Worm (Caenorhabditis elegans) whole organism, L4 larva: ENCODE measurements around the gene W10G11.19.
A peak's percentile ranks its signal among the peaks of the same experiment; 100 is the strongest.
"Not testable (repeated sequence)": the region's sequence is repeated elsewhere in the genome, so short reads cannot be mapped to it uniquely, and the experiment has no call there.

Experiments
- D1046.2 ChIP-seq: fragments of 200-800 bp; sonication (Bioruptor generic); IDR thresholded peaks from 2 replicates; pipeline ENCODE4 v1.3.6; 2022; ENCODE audit warnings: missing genetic modification characterization, missing compliant biosample characterization
- T26A8.4 ChIP-seq: fragments of 200-800 bp; sonication (Bioruptor generic); IDR thresholded peaks from 2 replicates; pipeline ENCODE4 v1.3.6; 2022; ENCODE audit warnings: missing genetic modification characterization, missing compliant biosample characterization
- ZK337.2 ChIP-seq: fragments of 200-800 bp; sonication (Bioruptor generic); IDR thresholded peaks from 2 replicates; pipeline ENCODE4 v1.3.6; 2022; ENCODE audit warnings: missing genetic modification reagents, missing genetic modification characterization, missing compliant biosample characterization
- ZK546.5 ChIP-seq, 2 experiments: sonication (generic microtip); optimal IDR thresholded peaks; 2 replicates each; lab custom pipeline; 2017; ENCODE audit warnings: missing biosample characterization in 2 of 2, missing genetic modification characterization in 2 of 2
- aly-2 ChIP-seq: sonication (generic microtip); optimal IDR thresholded peaks from 2 replicates; lab custom pipeline; 2018; ENCODE audit warnings: missing biosample characterization, missing genetic modification characterization
- ceh-20 ChIP-seq: fragments of 200-800 bp; sonication (Bioruptor generic); IDR thresholded peaks from 2 replicates; pipeline ENCODE4 v1.3.6; 2022; ENCODE audit warnings: missing genetic modification reagents, missing genetic modification characterization, missing compliant biosample characterization
- ceh-28 ChIP-seq: fragments of 150-350 bp; optimal IDR thresholded peaks from 2 replicates; lab custom pipeline; 2014; ENCODE audit warnings: missing biosample characterization, missing genetic modification reagents, missing genetic modification characterization
- ces-1 ChIP-seq: fragments of 150-350 bp; sonication (generic microtip); optimal IDR thresholded peaks from 4 replicates; lab custom pipeline; 2014; ENCODE audit warnings: missing biosample characterization, missing genetic modification reagents, missing genetic modification characterization
- daf-16 ChIP-seq, 3 experiments: sonication (generic microtip); optimal IDR thresholded peaks; 2 replicates each; lab custom pipeline; 2016 to 2017; ENCODE audit warnings: missing genetic modification characterization in 3 of 3, missing genetic modification reagents in 3 of 3, mild to moderate bottlenecking in 2 of 3, missing compliant biosample characterization in 2 of 3, missing biosample characterization in 1 of 3, moderate library complexity in 1 of 3
- daf-19 ChIP-seq: fragments of 200-800 bp; sonication (Bioruptor generic); conservative IDR thresholded peaks from 2 replicates; pipeline ENCODE4 v1.3.6; 2022; ENCODE audit warnings: missing genetic modification characterization, missing compliant biosample characterization
- daf-8 ChIP-seq: fragments of 200-800 bp; sonication (Bioruptor generic); IDR thresholded peaks from 2 replicates; pipeline ENCODE4 v1.3.6; 2022; ENCODE audit warnings: missing genetic modification characterization, missing compliant biosample characterization
- dmd-9 ChIP-seq: fragments of 200-800 bp; sonication (Bioruptor generic); IDR thresholded peaks from 2 replicates; pipeline ENCODE4 v1.3.6; 2022; ENCODE audit warnings: missing genetic modification reagents, missing genetic modification characterization, missing compliant biosample characterization
- duxl-1 ChIP-seq: sonication (generic microtip); optimal IDR thresholded peaks from 2 replicates; lab custom pipeline; 2016; ENCODE audit warnings: mild to moderate bottlenecking, missing genetic modification characterization, moderate library complexity, missing compliant biosample characterization; ENCODE audit not compliant: poor library complexity
- dve-1 ChIP-seq: sonication (generic microtip); optimal IDR thresholded peaks from 2 replicates; lab custom pipeline; 2017; ENCODE audit warnings: antibody characterized with exemption, mild to moderate bottlenecking, missing genetic modification characterization, missing compliant biosample characterization; ENCODE audit not compliant: insufficient read depth
- egl-27 ChIP-seq: sonication (generic microtip); optimal IDR thresholded peaks from 3 replicates; lab custom pipeline; 2017; ENCODE audit warnings: missing biosample characterization, missing genetic modification reagents, missing genetic modification characterization
- egl-43 ChIP-seq: fragments of 200-800 bp; sonication (Bioruptor generic); IDR thresholded peaks from 2 replicates; pipeline ENCODE4 v1.3.6; 2022; ENCODE audit warnings: missing genetic modification reagents, missing genetic modification characterization, missing compliant biosample characterization
- hlh-11 ChIP-seq: fragments of 200-800 bp; sonication (Bioruptor generic); optimal IDR thresholded peaks from 2 replicates; lab custom pipeline; 2018; ENCODE audit warnings: mild to moderate bottlenecking, missing genetic modification characterization, missing compliant biosample characterization
- hlh-30 ChIP-seq: sonication (generic microtip); optimal IDR thresholded peaks from 2 replicates; lab custom pipeline; 2017; ENCODE audit warnings: antibody characterized with exemption, mild to moderate bottlenecking, missing genetic modification characterization, missing compliant biosample characterization; ENCODE audit not compliant: insufficient read depth
- jun-1 ChIP-seq: fragments of 150-350 bp; optimal IDR thresholded peaks from 2 replicates; lab custom pipeline; 2014; ENCODE audit warnings: missing biosample characterization, missing genetic modification reagents, missing genetic modification characterization
- lin-38 ChIP-seq: fragments of 200-800 bp; sonication (Bioruptor generic); IDR thresholded peaks from 2 replicates; pipeline ENCODE4 v1.3.6; 2022; ENCODE audit warnings: missing genetic modification reagents, missing genetic modification characterization, missing compliant biosample characterization
- lsy-2 ChIP-seq, 2 experiments: fragments of 150-350 bp in 1 of 2; sonication (generic microtip) in 1 of 2; optimal IDR thresholded peaks; 2 replicates each; lab custom pipeline; 2014 to 2017; ENCODE audit warnings: missing biosample characterization in 2 of 2, missing genetic modification characterization in 2 of 2
- madf-9 ChIP-seq: fragments of 200-800 bp; sonication (Bioruptor generic); conservative IDR thresholded peaks from 2 replicates; pipeline ENCODE4 v1.3.6; 2022; ENCODE audit warnings: missing genetic modification reagents, missing genetic modification characterization, missing compliant biosample characterization
- mes-2 ChIP-seq: sonication (generic microtip); optimal IDR thresholded peaks from 2 replicates; lab custom pipeline; 2016; ENCODE audit warnings: missing genotype, mild to moderate bottlenecking, missing genetic modification characterization, missing compliant biosample characterization; ENCODE audit not compliant: poor library complexity, severe bottlenecking
- mxl-2 ChIP-seq: fragments of 200-800 bp; sonication (Bioruptor generic); conservative IDR thresholded peaks from 2 replicates; pipeline ENCODE4 v1.3.6; 2022; ENCODE audit warnings: missing genetic modification reagents, missing genetic modification characterization, missing compliant biosample characterization
- nhr-10 ChIP-seq: fragments of 150-350 bp; optimal IDR thresholded peaks from 2 replicates; lab custom pipeline; 2014; ENCODE audit warnings: missing biosample characterization, missing genetic modification characterization
- nhr-102 ChIP-seq: sonication (generic microtip); optimal IDR thresholded peaks from 2 replicates; lab custom pipeline; 2016; ENCODE audit warnings: mild to moderate bottlenecking, missing genetic modification characterization, moderate library complexity, missing compliant biosample characterization
- nhr-11 ChIP-seq: fragments of 150-350 bp; optimal IDR thresholded peaks from 2 replicates; lab custom pipeline; 2014; ENCODE audit warnings: missing biosample characterization, missing genetic modification characterization
- nhr-111 ChIP-seq: fragments of 200-800 bp; sonication (Bioruptor generic); optimal IDR thresholded peaks from 2 replicates; lab custom pipeline; 2018; ENCODE audit warnings: mild to moderate bottlenecking, missing genetic modification characterization, missing compliant biosample characterization
- nhr-237 ChIP-seq: sonication (generic microtip); optimal IDR thresholded peaks from 2 replicates; lab custom pipeline; 2017; ENCODE audit warnings: missing biosample characterization, missing genetic modification characterization
- nhr-25 ChIP-seq: sonication (generic microtip); optimal IDR thresholded peaks from 2 replicates; lab custom pipeline; 2017; ENCODE audit warnings: missing genetic modification characterization, mild to moderate bottlenecking, missing compliant biosample characterization, antibody characterized with exemption, moderate library complexity, borderline replicate concordance; ENCODE audit not compliant: insufficient read depth
- nhr-28 ChIP-seq: fragments of 150-350 bp; optimal IDR thresholded peaks from 2 replicates; lab custom pipeline; 2014; ENCODE audit warnings: missing biosample characterization, missing genetic modification characterization
- nhr-48 ChIP-seq: sonication (generic microtip); optimal IDR thresholded peaks from 2 replicates; lab custom pipeline; 2016; ENCODE audit warnings: mild to moderate bottlenecking, missing genetic modification characterization, missing compliant biosample characterization
- pha-4 ChIP-seq, 2 experiments: fragments of 150-350 bp in 1 of 2; fragments of 200-800 bp in 1 of 2; sonication (Bioruptor generic) in 1 of 2; IDR thresholded peaks in 1 of 2; optimal IDR thresholded peaks in 1 of 2; 2 replicates each; pipeline versions ENCODE4 v1.3.6 to Lab custom; 2014 to 2022; ENCODE audit warnings: missing genetic modification characterization in 2 of 2, missing genetic modification reagents in 2 of 2, missing biosample characterization in 1 of 2, missing compliant biosample characterization in 1 of 2
- saeg-2 ChIP-seq: fragments of 200-800 bp; sonication (Bioruptor generic); IDR thresholded peaks from 2 replicates; pipeline ENCODE4 v1.3.6; 2022; ENCODE audit warnings: missing genetic modification reagents, missing genetic modification characterization, missing compliant biosample characterization
- skn-1 ChIP-seq: fragments of 150-350 bp; optimal IDR thresholded peaks from 2 replicates; lab custom pipeline; 2014; ENCODE audit warnings: missing biosample characterization, missing genetic modification characterization
- spr-1 ChIP-seq: sonication (generic microtip); optimal IDR thresholded peaks from 2 replicates; lab custom pipeline; 2016; ENCODE audit warnings: mild to moderate bottlenecking, missing genetic modification characterization, missing compliant biosample characterization
- spr-3 ChIP-seq: fragments of 200-800 bp; sonication (Bioruptor generic); optimal IDR thresholded peaks from 2 replicates; lab custom pipeline; 2018; ENCODE audit warnings: mild to moderate bottlenecking, missing genetic modification characterization, missing compliant biosample characterization
- tra-1 ChIP-seq: fragments of 200-800 bp; sonication (Bioruptor generic); IDR thresholded peaks from 2 replicates; pipeline ENCODE4 v1.3.6; 2022; ENCODE audit warnings: missing genetic modification reagents, missing genetic modification characterization, missing compliant biosample characterization
- unc-130 ChIP-seq: sonication (generic microtip); optimal IDR thresholded peaks from 2 replicates; lab custom pipeline; 2016; ENCODE audit warnings: missing genetic modification reagents, missing genetic modification characterization, missing compliant biosample characterization
- vab-7 ChIP-seq: fragments of 200-800 bp; sonication (Bioruptor generic); IDR thresholded peaks from 2 replicates; pipeline ENCODE4 v1.3.6; 2022; ENCODE audit warnings: missing genetic modification reagents, missing genetic modification characterization, missing compliant biosample characterization
- zag-1 ChIP-seq: fragments of 150-350 bp; optimal IDR thresholded peaks from 2 replicates; lab custom pipeline; 2014; ENCODE audit warnings: missing biosample characterization, missing genetic modification characterization
- zfp-2 ChIP-seq: sonication (generic microtip); optimal IDR thresholded peaks from 2 replicates; lab custom pipeline; 2016; ENCODE audit warnings: mild to moderate bottlenecking, missing genetic modification characterization, missing compliant biosample characterization
- zfp-3 ChIP-seq: fragments of 200-800 bp; sonication (Bioruptor generic); conservative IDR thresholded peaks from 2 replicates; pipeline ENCODE4 v1.3.6; 2022; ENCODE audit warnings: missing genetic modification reagents, missing genetic modification characterization, missing compliant biosample characterization
- zip-2 ChIP-seq: fragments of 150-350 bp; optimal IDR thresholded peaks from 2 replicates; lab custom pipeline; 2014; ENCODE audit warnings: missing biosample characterization, missing genetic modification characterization
- ztf-11 ChIP-seq: fragments of 150-350 bp; optimal IDR thresholded peaks from 2 replicates; lab custom pipeline; 2014; ENCODE audit warnings: missing biosample characterization, missing genetic modification characterization

W10G11.19 gene

ce11 chrII:3520988-3521850 lies 29.2 kb upstream of the W10G11.19 start, which contains the start of gene W09G10.9 (continued):
- peak; percentile 75; the same call in 1 of the 2 replicates for TF ChIP-seq D1046.2 (GFP tag; lab: Robert Waterston, UW)
- TF ChIP-seq zfp-3 (GFP tag; lab: Robert Waterston, UW): no peak
- no peak for TF ChIP-seq nhr-10
- 0 out of 2 replicates have a peak, but pooled peaks have one; percentile 47 for TF ChIP-seq daf-8 (GFP tag; lab: Robert Waterston, UW)
- peak; percentile 89 for TF ChIP-seq egl-43 (GFP tag; lab: Robert Waterston, UW)
- TF ChIP-seq nhr-237 (tag; lab: Kevin White, UChicago): no peak
- TF ChIP-seq aly-2: no peak
- peak; percentile 51 to 74 for TF ChIP-seq lsy-2 (tag; optimal IDR thresholded peaks at IDR 0.05; lab: Kevin White, UChicago)
- peak; percentile 36 for TF ChIP-seq nhr-111 (GFP tag; lab: Kevin White, UChicago)
- TF ChIP-seq daf-19 (GFP tag; lab: Robert Waterston, UW): peak; percentile 84
- TF ChIP-seq ces-1 (GFP tag; lab: Kevin White, UChicago): no peak
- peak; percentile 32 for TF ChIP-seq unc-130 (GFP tag; lab: Kevin White, UChicago)
- peak; percentile 30 for TF ChIP-seq jun-1
- TF ChIP-seq daf-16 (GFP tag; optimal IDR thresholded peaks at IDR 0.05; lab: Kevin White, UChicago): peak in 1 of 2 experiments; percentile 29
- TF ChIP-seq daf-16 (tag; optimal IDR thresholded peaks at IDR 0.05; lab: Kevin White, UChicago): peak; percentile 54
- 0 out of 2 replicates have a peak, but pooled peaks have one; percentile 37 for TF ChIP-seq tra-1 (GFP tag; lab: Robert Waterston, UW)
- TF ChIP-seq spr-1: peak; percentile 20
- TF ChIP-seq nhr-28: peak; percentile 27
- TF ChIP-seq T26A8.4 (GFP tag; lab: Robert Waterston, UW): peak; percentile 87
- no peak; the same call in 1 of the 2 replicates for TF ChIP-seq mxl-2 (GFP tag; lab: Robert Waterston, UW)
- TF ChIP-seq ZK337.2: peak; percentile 74; the same call in 1 of the 2 replicates
- no peak for TF ChIP-seq egl-27
- TF ChIP-seq nhr-25 (tag; lab: Kevin White, UChicago): no peak
- peak; percentile 90 for TF ChIP-seq duxl-1 (tag; lab: Kevin White, UChicago)
- TF ChIP-seq hlh-11 (tag; lab: Kevin White, UChicago): peak; percentile 44
- no peak for TF ChIP-seq zag-1
- TF ChIP-seq zip-2 (tag; lab: Kevin White, UChicago): no peak
- peak; percentile 9 for TF ChIP-seq spr-3 (GFP tag; lab: Kevin White, UChicago)
- TF ChIP-seq hlh-30 (tag; lab: Kevin White, UChicago): peak; percentile 22
- peak; percentile 24 for TF ChIP-seq nhr-11 (tag; lab: Kevin White, UChicago)
- no peak for TF ChIP-seq nhr-48 (tag; lab: Kevin White, UChicago)
- TF ChIP-seq skn-1 (tag; lab: Kevin White, UChicago): no peak
- TF ChIP-seq madf-9: peak; percentile 90
- no peak for TF ChIP-seq ceh-28
- TF ChIP-seq ztf-11 (tag; lab: Kevin White, UChicago): no peak
- TF ChIP-seq ZK546.5 (tag; optimal IDR thresholded peaks at IDR 0.05; lab: Kevin White, UChicago): no peak
- TF ChIP-seq, all 104 proteins: peak for 61

- TF ChIP-seq saeg-2 (GFP tag; lab: Robert Waterston, UW) (0 out of 2 replicates have a peak, but pooled peaks have one; percentile 33), zfp-3 (GFP tag; lab: Robert Waterston, UW) (peak; percentile 47; the same call in 1 of the 2 replicates), hlh-30 (tag; lab: Kevin White, UChicago) (peak; percentile 31), zfp-2 (tag; lab: Kevin White, UChicago) (peak; percentile 53), dve-1 (tag; lab: Kevin White, UChicago) (peak; percentile 23), dmd-9 (GFP tag; lab: Robert Waterston, UW) (0 out of 2 replicates have a peak, but pooled peaks have one; percentile 63), pha-4 (GFP tag; IDR thresholded peaks at IDR 0.05; lab: Robert Waterston, UW) (peak; percentile 75), vab-7 (peak; percentile 70), nhr-102 (tag; lab: Kevin White, UChicago) (peak; percentile 11), duxl-1 (tag; lab: Kevin White, UChicago) (peak; percentile 10), madf-9 (peak; percentile 63; the same call in 1 of the 2 replicates), hlh-11 (tag; lab: Kevin White, UChicago) (peak; percentile 26), lin-38 (GFP tag; lab: Robert Waterston, UW) (peak; percentile 96), mes-2 (tag; lab: Kevin White, UChicago) (peak; percentile 66), ceh-20 (peak; percentile 72; the same call in 1 of the 2 replicates), nhr-11 (tag; lab: Kevin White, UChicago) (peak; percentile 57)
- TF ChIP-seq pha-4 (tag; optimal IDR thresholded peaks at IDR 0.05; lab: Kevin White, UChicago): not testable (repeated sequence)
These were observed 26.9 kb upstream of the W10G11.19 start for ce11 chrII:3523547-3523946.
